Worm (Caenorhabditis elegans): ENCODE measurements around the gene madf-5.

- no peak for TF ChIP-seq T22C8.4 (GFP tag; IDR thresholded peaks at IDR 0.05)
- no peak for TF ChIP-seq flt-1 (GFP tag; IDR thresholded peaks at IDR 0.05)
- TF ChIP-seq med-1 (GFP tag; optimal IDR thresholded peaks at IDR 0.05; ENCODE audit: insufficient read depth), result no peak
Measured at ce11 chrII:14573315-14573714, at the start of gene madf-5.

Data from whole organism, midembryonic.